Worm (Caenorhabditis elegans) whole organism, late embryonic: ENCODE data around the gene flp-7.

Experiments
- ama-1 ChIP-seq: fragments of 150-350 bp; optimal IDR thresholded peaks from 2 replicates; lab custom pipeline; 2014
- fkh-10 ChIP-seq: fragments of 150-350 bp; optimal IDR thresholded peaks from 2 replicates; lab custom pipeline; 2014; ENCODE audit warnings: missing biosample characterization, missing genetic modification reagents, missing genetic modification characterization
- gmeb-2 ChIP-seq: sonication (generic microtip); optimal IDR thresholded peaks from 2 replicates; lab custom pipeline; 2016; ENCODE audit warnings: missing genetic modification characterization, inconsistent platforms, missing compliant biosample characterization
- nhr-11 ChIP-seq: fragments of 150-350 bp; optimal IDR thresholded peaks from 2 replicates; lab custom pipeline; 2014; ENCODE audit warnings: missing biosample characterization, missing genetic modification characterization
- zip-5 ChIP-seq: sonication (generic microtip); optimal IDR thresholded peaks from 2 replicates; lab custom pipeline; 2016; ENCODE audit warnings: missing genetic modification characterization, missing compliant biosample characterization

ce11 chrX:5854163-5854451, 31.6 kb upstream of the flp-7 start, which contains the start of gene hog-1:
- TF ChIP-seq ama-1 (lab: Kevin White, UChicago) = no peak
- TF ChIP-seq gmeb-2 (tag; lab: Kevin White, UChicago) = no peak
- TF ChIP-seq zip-5 = no peak
- no peak for TF ChIP-seq nhr-11 (tag; lab: Kevin White, UChicago)
- no peak for TF ChIP-seq fkh-10 (GFP tag; lab: Kevin White, UChicago)
